Worm (Caenorhabditis elegans): ENCODE results near the gene C04E6.5.

DNA sequence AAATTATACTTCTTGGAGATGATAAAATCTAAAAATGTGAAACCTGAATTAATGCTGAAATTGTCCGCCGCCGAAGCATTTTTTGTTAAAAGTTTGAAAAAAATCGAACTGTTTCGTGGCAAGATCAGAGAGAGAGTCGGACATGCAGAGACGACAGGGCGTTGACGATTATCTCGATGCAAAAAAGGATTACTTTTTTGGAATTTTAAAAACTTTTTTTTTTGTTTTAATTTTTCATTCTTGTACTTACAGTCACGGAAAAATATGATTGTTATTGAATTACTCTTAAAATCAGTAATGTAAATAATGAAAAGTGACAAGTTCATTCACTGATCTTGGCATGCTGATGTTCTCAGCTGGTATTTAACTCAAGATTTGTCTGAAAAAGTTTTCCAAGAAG is 34.8 kb downstream of the C04E6.5 start, which contains the start of the genes M03F8.5 and M03F8.7:
- TF ChIP-seq daf-19 (GFP tag; conservative IDR thresholded peaks at IDR 0.05) (no peak), lsy-2 (tag; optimal IDR thresholded peaks at IDR 0.05) (no peak)

All from whole organism, L4 larva.